Fruit fly (Drosophila melanogaster): ENCODE data around the gene CG5665.
A peak's percentile ranks its signal among the peaks of the same experiment; 100 is the strongest.

The CG5665 gene

dm6 chr3L:20354872-20355271 is 3.4 kb upstream of the CG5665 start:
- no peak for TF ChIP-seq Rel (GFP tag; optimal IDR thresholded peaks at IDR 0.05)
- peak; percentile 2 for TF ChIP-seq Rel (tag; optimal IDR thresholded peaks at IDR 0.05)
- no peak for TF ChIP-seq OdsH (GFP tag; optimal IDR thresholded peaks at IDR 0.05)

dm6 chr3L:20356613-20357012 is 1.7 kb upstream of the CG5665 start, which contains the start of gene kin17:
Gene kin17, plus strand, starts transcription at chr3L:20356807.
- TF ChIP-seq Rel (GFP tag; optimal IDR thresholded peaks at IDR 0.05) (no peak), Rel (tag; optimal IDR thresholded peaks at IDR 0.05) (peak; percentile 12), Vsx2 (GFP tag; optimal IDR thresholded peaks at IDR 0.05; ENCODE audit: partially characterized antibody) (peak; percentile 75), OdsH (GFP tag; optimal IDR thresholded peaks at IDR 0.05) (no peak)

- TF ChIP-seq Sp1 (GFP tag; optimal IDR thresholded peaks at IDR 0.05) (no peak), Rel (GFP tag; optimal IDR thresholded peaks at IDR 0.05) (no peak), Rel (tag; optimal IDR thresholded peaks at IDR 0.05) (peak; percentile 71)
Observed at dm6 chr3L:20361389-20361788, 3.1 kb downstream of the CG5665 start, which contains the start of gene Prim2. Gene Prim2, minus strand, starts transcription at chr3L:20361585.

- no peak for TF ChIP-seq Abd-B (GFP tag; optimal IDR thresholded peaks at IDR 0.05)
- no peak for TF ChIP-seq CrebA (GFP tag; optimal IDR thresholded peaks at IDR 0.05; ENCODE audit: borderline replicate concordance)
- no peak for TF ChIP-seq br (GFP tag; optimal IDR thresholded peaks at IDR 0.05)
- no peak for TF ChIP-seq Rel (GFP tag; optimal IDR thresholded peaks at IDR 0.05)
- TF ChIP-seq Rel (tag; optimal IDR thresholded peaks at IDR 0.05) = peak; percentile 33
- no peak for TF ChIP-seq Dfd (GFP tag; optimal IDR thresholded peaks at IDR 0.05)
- no peak for TF ChIP-seq Hr78 (GFP tag; optimal IDR thresholded peaks at IDR 0.05)
- TF ChIP-seq rgr (GFP tag; optimal IDR thresholded peaks at IDR 0.05) = no peak
- TF ChIP-seq h (GFP tag; optimal IDR thresholded peaks at IDR 0.05) = peak; percentile 89
- TF ChIP-seq foxo (GFP tag; optimal IDR thresholded peaks at IDR 0.05) = no peak
- no peak for TF ChIP-seq sv (GFP tag; optimal IDR thresholded peaks at IDR 0.05)
- no peak for TF ChIP-seq dsf (GFP tag; optimal IDR thresholded peaks at IDR 0.05; ENCODE audit: borderline replicate concordance)
- peak; percentile 2 for TF ChIP-seq Dif (GFP tag; optimal IDR thresholded peaks at IDR 0.05; ENCODE audit: partially characterized antibody)
Observed at dm6 chr3L:20366074-20366473, 7.8 kb downstream of the CG5665 start.

- TF ChIP-seq Myc (optimal IDR thresholded peaks at IDR 0.05) = no peak
- no peak for TF ChIP-seq N (GFP tag; optimal IDR thresholded peaks at IDR 0.05)
- TF ChIP-seq OdsH (GFP tag; optimal IDR thresholded peaks at IDR 0.05) = no peak
- no peak for TF ChIP-seq tai (GFP tag; optimal IDR thresholded peaks at IDR 0.05)
- peak; percentile 40 for TF ChIP-seq Dif (GFP tag; optimal IDR thresholded peaks at IDR 0.05; ENCODE audit: partially characterized antibody)
- no peak for TF ChIP-seq Vsx2 (GFP tag; optimal IDR thresholded peaks at IDR 0.05; ENCODE audit: partially characterized antibody)
Observed at dm6 chr3L:20366674-20367372, 8.5 kb downstream of the CG5665 start, which contains the start of the genes Toll-9 and in. Gene Toll-9, minus strand, starts transcription at chr3L:20366724. Gene in, plus strand, starts transcription at chr3L:20367198.

dm6 chr3L:20370013-20370412 is 11.7 kb downstream of the CG5665 start, which contains the start of gene CG13247:
Gene CG13247, plus strand, starts transcription at chr3L:20370313.
- TF ChIP-seq Sp1 (GFP tag; optimal IDR thresholded peaks at IDR 0.05) (no peak), Rel (GFP tag; optimal IDR thresholded peaks at IDR 0.05) (no peak), Rel (tag; optimal IDR thresholded peaks at IDR 0.05) (no peak), Vsx2 (GFP tag; optimal IDR thresholded peaks at IDR 0.05; ENCODE audit: partially characterized antibody) (no peak), lola (GFP tag; optimal IDR thresholded peaks at IDR 0.05) (no peak), fru (GFP tag; optimal IDR thresholded peaks at IDR 0.05) (no peak), dmrt93B (GFP tag; optimal IDR thresholded peaks at IDR 0.05) (no peak), usp (GFP tag; optimal IDR thresholded peaks at IDR 0.05) (no peak), Abd-B (GFP tag; optimal IDR thresholded peaks at IDR 0.05) (no peak), Mio (GFP tag; optimal IDR thresholded peaks at IDR 0.05) (no peak), sv (GFP tag; optimal IDR thresholded peaks at IDR 0.05) (no peak), Jra (GFP tag; optimal IDR thresholded peaks at IDR 0.05) (no peak), sage (GFP tag; optimal IDR thresholded peaks at IDR 0.05) (no peak)

- no peak for TF ChIP-seq CG9705 (GFP tag; optimal IDR thresholded peaks at IDR 0.05)
- no peak for TF ChIP-seq Abd-B (GFP tag; optimal IDR thresholded peaks at IDR 0.05)
- TF ChIP-seq CG32264 (GFP tag; optimal IDR thresholded peaks at IDR 0.05) = no peak
- no peak for TF ChIP-seq pan (optimal IDR thresholded peaks at IDR 0.05)
- no peak for TF ChIP-seq h (GFP tag; optimal IDR thresholded peaks at IDR 0.05)
- no peak for TF ChIP-seq Vsx2 (GFP tag; optimal IDR thresholded peaks at IDR 0.05; ENCODE audit: partially characterized antibody)
- no peak for TF ChIP-seq CrebA (GFP tag; optimal IDR thresholded peaks at IDR 0.05; ENCODE audit: borderline replicate concordance)
- TF ChIP-seq Rel (GFP tag; optimal IDR thresholded peaks at IDR 0.05) = no peak
- no peak for TF ChIP-seq Rel (tag; optimal IDR thresholded peaks at IDR 0.05)
- no peak for TF ChIP-seq fru (GFP tag; optimal IDR thresholded peaks at IDR 0.05)
- no peak for TF ChIP-seq Myc (optimal IDR thresholded peaks at IDR 0.05)
- no peak for TF ChIP-seq sage (GFP tag; optimal IDR thresholded peaks at IDR 0.05)
- TF ChIP-seq OdsH (GFP tag; optimal IDR thresholded peaks at IDR 0.05) = no peak
- TF ChIP-seq jim (GFP tag; optimal IDR thresholded peaks at IDR 0.05) = no peak
- no peak for TF ChIP-seq Sp1 (GFP tag; optimal IDR thresholded peaks at IDR 0.05)
- no peak for TF ChIP-seq woc (GFP tag; optimal IDR thresholded peaks at IDR 0.05)
- TF ChIP-seq Dfd (GFP tag; optimal IDR thresholded peaks at IDR 0.05) = no peak
- TF ChIP-seq Jra (GFP tag; optimal IDR thresholded peaks at IDR 0.05) = no peak
- TF ChIP-seq Hr78 (GFP tag; optimal IDR thresholded peaks at IDR 0.05) = no peak
Observed at dm6 chr3L:20375467-20375866, 17.2 kb downstream of the CG5665 start.
